Worm (Caenorhabditis elegans): Measurements from ENCODE around the gene K10C2.8.
A peak's percentile ranks its signal among the peaks of the same experiment; 100 is the strongest.

The K10C2.8 gene

ce11 chrX:6408713-6409112, 28.7 kb downstream of the K10C2.8 start:
- TF ChIP-seq ceh-63 (GFP tag; optimal IDR thresholded peaks at IDR 0.05) (no peak), C04F5.9 (tag; optimal IDR thresholded peaks at IDR 0.05) (no peak), tlp-1 (tag; optimal IDR thresholded peaks at IDR 0.05) (no peak), elt-2 (tag; optimal IDR thresholded peaks at IDR 0.05) (no peak), efl-1 (optimal IDR thresholded peaks at IDR 0.05) (no peak), efl-1 (GFP tag; optimal IDR thresholded peaks at IDR 0.05 in 1 of 2) (no peak), nhr-20 (tag; optimal IDR thresholded peaks at IDR 0.05) (no peak), aha-1 (tag; optimal IDR thresholded peaks at IDR 0.05) (no peak), rnt-1 (tag; optimal IDR thresholded peaks at IDR 0.05) (no peak), lir-3 (tag; optimal IDR thresholded peaks at IDR 0.05; ENCODE audit: poor library complexity) (no peak), pax-3 (tag; optimal IDR thresholded peaks at IDR 0.05) (no peak)

ce11 chrX:6408286-6408685, 29.2 kb downstream of the K10C2.8 start:
- peak; percentile 82 for TF ChIP-seq elt-2 (tag; optimal IDR thresholded peaks at IDR 0.05)
- TF ChIP-seq lin-14 (GFP tag; optimal IDR thresholded peaks at IDR 0.05): peak; percentile 30
- TF ChIP-seq mdl-1 (tag; optimal IDR thresholded peaks at IDR 0.05): no peak

ce11 chrX:6407805-6408204, 29.6 kb downstream of the K10C2.8 start:
- TF ChIP-seq irx-1 (tag; optimal IDR thresholded peaks at IDR 0.05) (no peak), pax-3 (tag; optimal IDR thresholded peaks at IDR 0.05) (no peak), grh-1 (GFP tag; IDR thresholded peaks at IDR 0.05) (no peak), elt-2 (tag; optimal IDR thresholded peaks at IDR 0.05) (no peak), dpl-1 (GFP tag; optimal IDR thresholded peaks at IDR 0.05) (no peak), lin-14 (GFP tag; optimal IDR thresholded peaks at IDR 0.05) (no peak), unc-62 (GFP tag; optimal IDR thresholded peaks at IDR 0.05) (no peak), hlh-17 (GFP tag; optimal IDR thresholded peaks at IDR 0.05; ENCODE audit: borderline replicate concordance) (no peak), nhr-28 (tag; optimal IDR thresholded peaks at IDR 0.05) (no peak), unc-98 (GFP tag; IDR thresholded peaks at IDR 0.05) (no peak), nhr-71 (tag; optimal IDR thresholded peaks at IDR 0.05) (no peak), hpl-2 (GFP tag; optimal IDR thresholded peaks at IDR 0.05) (no peak), ceh-82 (tag; optimal IDR thresholded peaks at IDR 0.05) (no peak), fkh-4 (tag; optimal IDR thresholded peaks at IDR 0.05; ENCODE audit: borderline replicate concordance) (peak; percentile 65), sox-4 (tag; optimal IDR thresholded peaks at IDR 0.05) (no peak), isw-1 (GFP tag; IDR thresholded peaks at IDR 0.05) (no peak), blmp-1 (tag; optimal IDR thresholded peaks at IDR 0.05) (no peak), efl-1 (optimal IDR thresholded peaks at IDR 0.05) (no peak), efl-1 (GFP tag; optimal IDR thresholded peaks at IDR 0.05 in 1 of 2) (peak in 1 of 2 experiments; percentile 70), ama-1 (optimal IDR thresholded peaks at IDR 0.05) (no peak), C34B4.2 (tag; optimal IDR thresholded peaks at IDR 0.05) (no peak), nhr-12 (tag; optimal IDR thresholded peaks at IDR 0.05) (no peak), dsc-1 (tag; optimal IDR thresholded peaks at IDR 0.05) (peak; percentile 81), rnt-1 (tag; optimal IDR thresholded peaks at IDR 0.05) (no peak), xbp-1 (tag; optimal IDR thresholded peaks at IDR 0.05) (no peak), ceh-88 (GFP tag; IDR thresholded peaks at IDR 0.05) (no peak), mef-2 (tag; optimal IDR thresholded peaks at IDR 0.05) (no peak)

ce11 chrX:6405905-6406304, 31.5 kb downstream of the K10C2.8 start:
- TF ChIP-seq elt-2 (tag; optimal IDR thresholded peaks at IDR 0.05) (no peak), fkh-10 (GFP tag; optimal IDR thresholded peaks at IDR 0.05) (no peak)

- TF ChIP-seq mef-2 (tag; optimal IDR thresholded peaks at IDR 0.05) (no peak), xbp-1 (tag; optimal IDR thresholded peaks at IDR 0.05) (no peak), dsc-1 (tag; optimal IDR thresholded peaks at IDR 0.05) (no peak), pag-3 (tag; optimal IDR thresholded peaks at IDR 0.05; ENCODE audit: borderline replicate concordance, insufficient read depth) (no peak), sup-37 (GFP tag; optimal IDR thresholded peaks at IDR 0.05) (no peak), unc-86 (tag; optimal IDR thresholded peaks at IDR 0.05) (no peak), zip-4 (GFP tag; optimal IDR thresholded peaks at IDR 0.05) (no peak), ama-1 (optimal IDR thresholded peaks at IDR 0.05) (no peak), egl-27 (tag; optimal IDR thresholded peaks at IDR 0.05) (no peak)
These were observed 34.3 kb downstream of the K10C2.8 start, which contains the start of gene glt-4 for ce11 chrX:6403122-6403521. TSS of gene glt-4 (plus strand) at chrX:6403422.
